Fruit fly (Drosophila melanogaster) Kc167 (cell line): ENCODE measurements around the gene tfc.

Source experiments
- Myc ChIP-seq: fragments of >200 bp; optimal IDR thresholded peaks from 2 replicates; lab custom pipeline; 2017; ENCODE audit warnings: missing external identifiers
- Sin3A ChIP-seq: fragments of >200 bp; optimal IDR thresholded peaks from 2 replicates; lab custom pipeline; 2018; ENCODE audit warnings: missing external identifiers
- h ChIP-seq: fragments of >200 bp; optimal IDR thresholded peaks from 3 replicates; lab custom pipeline; 2018; ENCODE audit warnings: missing external identifiers
- insv ChIP-seq: fragments of >200 bp; optimal IDR thresholded peaks from 3 replicates; lab custom pipeline; 2018; ENCODE audit warnings: missing external identifiers
- psq ChIP-seq: fragments of >200 bp; optimal IDR thresholded peaks from 2 replicates; lab custom pipeline; 2017; ENCODE audit warnings: missing external identifiers
- ttk ChIP-seq: sonication (Bioruptor generic); optimal IDR thresholded peaks from 2 replicates; lab custom pipeline; 2017; ENCODE audit warnings: missing external identifiers

DNA sequence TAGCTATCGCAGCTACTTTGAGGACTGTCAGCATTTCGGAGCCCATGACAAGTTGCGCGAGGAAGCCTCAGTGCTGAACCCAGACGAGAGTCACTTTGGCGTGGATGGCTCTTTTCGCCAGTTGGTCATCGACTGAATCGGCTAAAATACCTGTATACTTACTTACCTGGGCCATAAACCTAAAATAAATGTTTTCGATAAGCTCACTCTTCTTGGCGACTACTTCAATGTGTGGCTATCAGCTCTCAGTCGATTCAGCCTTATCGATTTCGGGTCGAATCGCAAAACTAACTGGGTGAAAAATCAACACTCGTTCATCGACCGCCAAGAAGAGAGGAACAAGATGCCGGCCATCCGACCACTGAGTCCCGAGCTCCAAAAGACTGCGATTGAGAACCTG lies 22.4 kb upstream of the tfc start, which contains the start of gene CG33966:
- TF ChIP-seq insv (no peak), psq (lab: Kevin White, UChicago) (no peak), ttk (lab: Kevin White, UChicago) (no peak), Sin3A (lab: Kevin White, UChicago) (no peak), h (lab: Kevin White, UChicago) (no peak), Myc (lab: Kevin White, UChicago) (no peak)
